Worm (Caenorhabditis elegans) whole organism, L4 larva: ENCODE measurements around the gene bus-8B.

Experiments
- T20F7.1 ChIP-seq: fragments of 200-800 bp; sonication (Bioruptor generic); optimal IDR thresholded peaks from 2 replicates; lab custom pipeline; 2018; ENCODE audit warnings: mild to moderate bottlenecking, missing genetic modification characterization, missing compliant biosample characterization
- egl-27 ChIP-seq: sonication (generic microtip); optimal IDR thresholded peaks from 3 replicates; lab custom pipeline; 2017; ENCODE audit warnings: missing biosample characterization, missing genetic modification reagents, missing genetic modification characterization
- nhr-76 ChIP-seq: fragments of 150-350 bp; optimal IDR thresholded peaks from 2 replicates; lab custom pipeline; 2014; ENCODE audit warnings: missing biosample characterization, missing genetic modification characterization

ce11 chrX:5485931-5486537, 7.1 kb upstream of the bus-8B start, which contains the start of gene C25F6.1:
- no peak for TF ChIP-seq egl-27
- no peak for TF ChIP-seq nhr-76 (tag; lab: Kevin White, UChicago)
- TF ChIP-seq T20F7.1 (GFP tag; lab: Kevin White, UChicago), result no peak
